Worm (Caenorhabditis elegans) whole organism, midembryonic: ENCODE results near the gene mdt-26.

Source experiments
- cog-1 ChIP-seq: sonication (generic microtip); optimal IDR thresholded peaks from 2 replicates; lab custom pipeline; 2016; ENCODE audit warnings: missing genetic modification characterization, missing compliant biosample characterization
- ref-1 ChIP-seq: fragments of 200-800 bp; sonication (Bioruptor generic); conservative IDR thresholded peaks from 2 replicates; pipeline ENCODE4 v1.3.6; 2022; ENCODE audit warnings: missing genetic modification reagents, missing genetic modification characterization, missing compliant biosample characterization
- tab-1 ChIP-seq: fragments of 200-800 bp; sonication (Bioruptor generic); IDR thresholded peaks from 2 replicates; pipeline ENCODE4 v1.3.6; 2022; ENCODE audit warnings: missing genetic modification characterization, missing compliant biosample characterization
- ztf-23 ChIP-seq: fragments of 200-800 bp; sonication (Bioruptor generic); IDR thresholded peaks from 2 replicates; pipeline ENCODE4 v1.3.6; 2022; ENCODE audit warnings: missing genetic modification reagents, missing genetic modification characterization, missing compliant biosample characterization

ce11 chrII:5696218-5696617 is 35.2 kb downstream of the mdt-26 start:
- TF ChIP-seq ztf-23 (no peak), ref-1 (no peak), cog-1 (no peak), tab-1 (no peak)
